Fruit fly (Drosophila melanogaster): ENCODE results near the gene Prosbeta2R1.

Gene Prosbeta2R1

DNA sequence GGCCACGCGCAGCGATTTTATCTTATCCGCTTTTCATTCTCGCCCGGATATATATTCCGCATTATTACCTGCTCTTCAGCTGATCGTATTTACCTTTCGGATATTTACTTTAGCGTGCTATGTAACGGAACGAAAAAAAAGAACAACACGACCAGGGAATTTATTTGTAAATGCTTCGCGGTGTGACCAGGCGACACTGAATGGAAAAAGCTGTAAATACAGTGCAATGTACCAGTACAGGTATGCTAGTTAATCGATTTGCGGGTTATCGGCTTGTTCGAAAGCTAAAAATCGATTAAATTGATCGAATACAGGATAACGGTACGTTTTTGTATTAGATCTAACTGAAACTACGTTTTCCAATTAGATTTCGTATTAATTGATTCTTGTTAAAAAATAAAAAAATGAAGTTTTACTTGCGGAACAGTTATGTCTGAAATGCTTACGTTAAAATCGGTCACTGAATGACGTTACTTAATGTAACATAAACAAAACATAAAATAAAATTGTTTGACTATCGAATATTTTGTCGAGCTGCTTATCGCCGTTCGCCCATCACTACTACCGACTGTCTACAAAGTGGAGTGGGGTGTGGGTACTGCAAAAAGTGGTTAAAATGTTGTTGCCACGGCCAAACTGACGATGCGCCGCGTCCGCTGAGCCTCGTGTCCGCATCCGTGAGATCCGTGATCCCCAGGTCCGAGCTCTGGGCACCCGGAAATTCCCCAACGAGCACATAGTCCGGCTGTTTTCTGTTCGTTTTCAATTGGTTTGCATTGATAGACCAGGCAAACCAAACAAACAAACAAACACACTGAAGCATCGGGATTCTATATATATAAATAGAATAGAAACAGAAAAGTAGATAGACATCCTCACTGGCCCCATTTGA, 44.5 kb upstream of the Prosbeta2R1 start, which contains the start of the genes MAPk-Ak2 and CG42699 (continued):
- peak; percentile 91 for TF ChIP-seq CG6813 (GFP tag; optimal IDR thresholded peaks at IDR 0.05)
- TF ChIP-seq Ets65A (GFP tag) = peak; percentile 55
- TF ChIP-seq cas (GFP tag; IDR thresholded peaks at IDR 0.05) = no peak
- TF ChIP-seq pita (GFP tag; optimal IDR thresholded peaks at IDR 0.05) = no peak
- peak; percentile 82 for TF ChIP-seq Side (GFP tag; optimal IDR thresholded peaks at IDR 0.05)
- TF ChIP-seq chif (GFP tag; optimal IDR thresholded peaks at IDR 0.05) = peak; percentile 68 to 69
- no peak for TF ChIP-seq CG42726 (GFP tag; IDR thresholded peaks at IDR 0.05; ENCODE audit: partially characterized antibody)
- no peak for TF ChIP-seq pan (optimal IDR thresholded peaks at IDR 0.05)
- TF ChIP-seq pan (GFP tag; optimal IDR thresholded peaks at IDR 0.05 in 1 of 2, IDR thresholded peaks at IDR 0.05 in 1 of 2) = peak in 1 of 2 experiments; percentile 69
- TF ChIP-seq crc (GFP tag; optimal IDR thresholded peaks at IDR 0.05) = peak; percentile 71
- peak; percentile 86 for TF ChIP-seq Dref (GFP tag; IDR thresholded peaks at IDR 0.05)
- peak; percentile 75 for TF ChIP-seq CG12104 (GFP tag; optimal IDR thresholded peaks at IDR 0.05)
- TF ChIP-seq Sox102F (GFP tag; optimal IDR thresholded peaks at IDR 0.05) = no peak
- TF ChIP-seq Nf-YB (GFP tag; optimal IDR thresholded peaks at IDR 0.05) = peak; percentile 54
- TF ChIP-seq br (optimal IDR thresholded peaks at IDR 0.05) = no peak
- TF ChIP-seq CG12769 (tag; optimal IDR thresholded peaks at IDR 0.05) = peak; percentile 59
- TF ChIP-seq seq (GFP tag; IDR thresholded peaks at IDR 0.05) = peak; percentile 80
- peak; percentile 46 for TF ChIP-seq nmo (GFP tag; optimal IDR thresholded peaks at IDR 0.05)
- TF ChIP-seq Ssrp (tag; optimal IDR thresholded peaks at IDR 0.05) = no peak
- peak; percentile 82 for TF ChIP-seq CG1529 (GFP tag; optimal IDR thresholded peaks at IDR 0.05)
- peak; percentile 46 for TF ChIP-seq sima (GFP tag; optimal IDR thresholded peaks at IDR 0.05)
- peak; percentile 83 for TF ChIP-seq CG9727 (GFP tag; optimal IDR thresholded peaks at IDR 0.05)
- peak; percentile 75 for TF ChIP-seq pb (GFP tag; optimal IDR thresholded peaks at IDR 0.05)
- peak; percentile 83 for TF ChIP-seq BtbVII (GFP tag; optimal IDR thresholded peaks at IDR 0.05)
- TF ChIP-seq chinmo (GFP tag; IDR thresholded peaks at IDR 0.05; ENCODE audit: partially characterized antibody) = no peak
- peak; percentile 64 for TF ChIP-seq pnt (GFP tag; optimal IDR thresholded peaks at IDR 0.05)
- TF ChIP-seq tna (GFP tag; IDR thresholded peaks at IDR 0.05; ENCODE audit: partially characterized antibody) = peak; percentile 68
- TF ChIP-seq CG3281 (GFP tag; optimal IDR thresholded peaks at IDR 0.05) = peak; percentile 76
- 0 out of 2 replicates have a peak, but pooled peaks have one; percentile 18 for TF ChIP-seq hbn (GFP tag; IDR thresholded peaks at IDR 0.05; ENCODE audit: partially characterized antibody)
- peak; percentile 47 for TF ChIP-seq CG9817 (tag; optimal IDR thresholded peaks at IDR 0.05)
- peak; percentile 62 for TF ChIP-seq run (tag; optimal IDR thresholded peaks at IDR 0.05)
- TF ChIP-seq CG8359 (GFP tag; optimal IDR thresholded peaks at IDR 0.05; ENCODE audit: borderline replicate concordance) = peak; percentile 13
- peak; percentile 61 for TF ChIP-seq CG7928 (GFP tag; optimal IDR thresholded peaks at IDR 0.05)
- no peak; the same call in 2 of the 3 replicates for TF ChIP-seq Optix (GFP tag; IDR thresholded peaks at IDR 0.05)
- peak; percentile 80 for TF ChIP-seq nom (GFP tag; optimal IDR thresholded peaks at IDR 0.05)
- TF ChIP-seq ems (GFP tag; optimal IDR thresholded peaks at IDR 0.05) = peak; percentile 73
- TF ChIP-seq Elba2 (GFP tag; optimal IDR thresholded peaks at IDR 0.05) = no peak
- peak; percentile 92 for TF ChIP-seq lab (GFP tag; optimal IDR thresholded peaks at IDR 0.05)
- peak; percentile 87 for TF ChIP-seq B-H2 (GFP tag; optimal IDR thresholded peaks at IDR 0.05)
- peak; percentile 6 for TF ChIP-seq zfh2 (GFP tag; optimal IDR thresholded peaks at IDR 0.05)
- peak; percentile 56; the same call in 1 of the 2 replicates for TF ChIP-seq CG14441 (GFP tag; IDR thresholded peaks at IDR 0.05)
- TF ChIP-seq Xbp1 (GFP tag; optimal IDR thresholded peaks at IDR 0.05) = peak; percentile 0
- TF ChIP-seq CG3726 (GFP tag; IDR thresholded peaks at IDR 0.05) = no peak; the same call in 2 of the 3 replicates
- no peak for TF ChIP-seq CG15479 (GFP tag; optimal IDR thresholded peaks at IDR 0.05)
- peak; percentile 18 for TF ChIP-seq CG10274 (GFP tag; optimal IDR thresholded peaks at IDR 0.05)
- TF ChIP-seq GATAe (GFP tag; conservative IDR thresholded peaks at IDR 0.05) = 0 out of 2 replicates have a peak, but pooled peaks have one; percentile 26
- peak; percentile 84 for TF ChIP-seq ash1 (GFP tag; optimal IDR thresholded peaks at IDR 0.05)
- TF ChIP-seq Antp (GFP tag; optimal IDR thresholded peaks at IDR 0.05) = peak; percentile 53
